Worm (Caenorhabditis elegans): ENCODE results near the gene F53H1.4.

The F53H1.4 gene

ce11 chrIV:1275910-1276309 lies 34.1 kb upstream of the F53H1.4 start:
- no peak for TF ChIP-seq tbx-11 (GFP tag; IDR thresholded peaks at IDR 0.05)
- no peak for TF ChIP-seq ets-7 (tag; optimal IDR thresholded peaks at IDR 0.05)
- TF ChIP-seq hmg-4 (GFP tag; optimal IDR thresholded peaks at IDR 0.05): no peak
- no peak for TF ChIP-seq ama-1 (optimal IDR thresholded peaks at IDR 0.05)
- no peak for TF ChIP-seq tra-4 (tag; optimal IDR thresholded peaks at IDR 0.05)
- TF ChIP-seq F13C5.2 (tag; optimal IDR thresholded peaks at IDR 0.05): no peak
- no peak for TF ChIP-seq pes-1 (GFP tag; IDR thresholded peaks at IDR 0.05)
- TF ChIP-seq tbx-37 (GFP tag; conservative IDR thresholded peaks at IDR 0.05): no peak

- no peak for TF ChIP-seq ceh-36 (tag; optimal IDR thresholded peaks at IDR 0.05)
- TF ChIP-seq sea-1 (GFP tag; conservative IDR thresholded peaks at IDR 0.05): no peak
- TF ChIP-seq ama-1 (optimal IDR thresholded peaks at IDR 0.05): no peak
- TF ChIP-seq hnd-1 (tag; optimal IDR thresholded peaks at IDR 0.05): no peak
- no peak for TF ChIP-seq scrt-1 (GFP tag; IDR thresholded peaks at IDR 0.05)
- no peak for TF ChIP-seq hmbx-1 (tag; optimal IDR thresholded peaks at IDR 0.05)
- TF ChIP-seq B0310.2 (tag; optimal IDR thresholded peaks at IDR 0.05): no peak
- no peak for TF ChIP-seq aly-1 (tag; optimal IDR thresholded peaks at IDR 0.05)
- TF ChIP-seq ceh-13 (GFP tag; optimal IDR thresholded peaks at IDR 0.05): no peak
- no peak for TF ChIP-seq pes-1 (GFP tag; IDR thresholded peaks at IDR 0.05)
- TF ChIP-seq tra-4 (tag; optimal IDR thresholded peaks at IDR 0.05): no peak
- TF ChIP-seq tbx-37 (GFP tag; conservative IDR thresholded peaks at IDR 0.05): no peak
- TF ChIP-seq hmg-4 (GFP tag; optimal IDR thresholded peaks at IDR 0.05): no peak
These were observed 32.9 kb upstream of the F53H1.4 start for ce11 chrIV:1277067-1277466.

- TF ChIP-seq ama-1 (optimal IDR thresholded peaks at IDR 0.05): no peak
- no peak for TF ChIP-seq aly-1 (tag; optimal IDR thresholded peaks at IDR 0.05)
- TF ChIP-seq flt-1 (GFP tag; IDR thresholded peaks at IDR 0.05): no peak
- TF ChIP-seq F13C5.2 (tag; optimal IDR thresholded peaks at IDR 0.05): no peak
- TF ChIP-seq hmg-4 (GFP tag; optimal IDR thresholded peaks at IDR 0.05): peak; percentile 8
These were observed 31.0 kb upstream of the F53H1.4 start for ce11 chrIV:1278945-1279344.

ce11 chrIV:1284877-1285276 lies 25.1 kb upstream of the F53H1.4 start:
- no peak for TF ChIP-seq ceh-36 (tag; optimal IDR thresholded peaks at IDR 0.05)
- TF ChIP-seq aly-1 (tag; optimal IDR thresholded peaks at IDR 0.05): no peak

- no peak for TF ChIP-seq pes-1 (GFP tag; IDR thresholded peaks at IDR 0.05)
- TF ChIP-seq ceh-13 (GFP tag; optimal IDR thresholded peaks at IDR 0.05): no peak
- no peak for TF ChIP-seq tra-4 (tag; optimal IDR thresholded peaks at IDR 0.05)
- no peak for TF ChIP-seq tbx-11 (GFP tag; IDR thresholded peaks at IDR 0.05)
- TF ChIP-seq ama-1 (optimal IDR thresholded peaks at IDR 0.05): no peak
These were observed 23.4 kb upstream of the F53H1.4 start for ce11 chrIV:1286549-1286948.

- TF ChIP-seq pes-1 (GFP tag; IDR thresholded peaks at IDR 0.05) (no peak), ceh-13 (GFP tag; optimal IDR thresholded peaks at IDR 0.05) (no peak), hnd-1 (tag; optimal IDR thresholded peaks at IDR 0.05) (no peak), ets-7 (tag; optimal IDR thresholded peaks at IDR 0.05) (no peak), ama-1 (optimal IDR thresholded peaks at IDR 0.05) (no peak), tbx-37 (GFP tag; conservative IDR thresholded peaks at IDR 0.05) (no peak), hmg-4 (GFP tag; optimal IDR thresholded peaks at IDR 0.05) (no peak), sea-1 (GFP tag; conservative IDR thresholded peaks at IDR 0.05) (no peak), B0310.2 (tag; optimal IDR thresholded peaks at IDR 0.05) (no peak), ceh-36 (tag; optimal IDR thresholded peaks at IDR 0.05) (no peak), flt-1 (GFP tag; IDR thresholded peaks at IDR 0.05) (no peak)
These were observed 20.6 kb upstream of the F53H1.4 start, which contains the start of gene plst-1 for ce11 chrIV:1289327-1289726. Gene plst-1 (plus strand): TSS chrIV:1289627.

ce11 chrIV:1298984-1299383 lies 11.0 kb upstream of the F53H1.4 start:
- no peak for TF ChIP-seq ceh-13 (GFP tag; optimal IDR thresholded peaks at IDR 0.05)
- no peak for TF ChIP-seq tbx-11 (GFP tag; IDR thresholded peaks at IDR 0.05)
- TF ChIP-seq sea-1 (GFP tag; conservative IDR thresholded peaks at IDR 0.05): no peak
- TF ChIP-seq ets-7 (tag; optimal IDR thresholded peaks at IDR 0.05): no peak
- TF ChIP-seq flt-1 (GFP tag; IDR thresholded peaks at IDR 0.05): no peak
- no peak for TF ChIP-seq F13C5.2 (tag; optimal IDR thresholded peaks at IDR 0.05)
- TF ChIP-seq ama-1 (optimal IDR thresholded peaks at IDR 0.05): no peak
- TF ChIP-seq tbx-37 (GFP tag; conservative IDR thresholded peaks at IDR 0.05): no peak
- TF ChIP-seq scrt-1 (GFP tag; IDR thresholded peaks at IDR 0.05): no peak
- no peak for TF ChIP-seq hmbx-1 (tag; optimal IDR thresholded peaks at IDR 0.05)
- no peak for TF ChIP-seq hmg-4 (GFP tag; optimal IDR thresholded peaks at IDR 0.05)
- TF ChIP-seq ceh-36 (tag; optimal IDR thresholded peaks at IDR 0.05): no peak
- TF ChIP-seq aly-1 (tag; optimal IDR thresholded peaks at IDR 0.05): no peak

- TF ChIP-seq tbx-37 (GFP tag; conservative IDR thresholded peaks at IDR 0.05) (no peak), pes-1 (GFP tag; IDR thresholded peaks at IDR 0.05) (no peak), tbx-11 (GFP tag; IDR thresholded peaks at IDR 0.05) (no peak), ama-1 (optimal IDR thresholded peaks at IDR 0.05) (no peak), ceh-13 (GFP tag; optimal IDR thresholded peaks at IDR 0.05) (no peak), hmg-4 (GFP tag; optimal IDR thresholded peaks at IDR 0.05) (no peak), tra-4 (tag; optimal IDR thresholded peaks at IDR 0.05) (no peak), ceh-36 (tag; optimal IDR thresholded peaks at IDR 0.05) (no peak), ets-7 (tag; optimal IDR thresholded peaks at IDR 0.05) (no peak), aly-1 (tag; optimal IDR thresholded peaks at IDR 0.05) (no peak), scrt-1 (GFP tag; IDR thresholded peaks at IDR 0.05) (no peak), hmbx-1 (tag; optimal IDR thresholded peaks at IDR 0.05) (no peak), flt-1 (GFP tag; IDR thresholded peaks at IDR 0.05) (no peak), B0310.2 (tag; optimal IDR thresholded peaks at IDR 0.05) (no peak), sea-1 (GFP tag; conservative IDR thresholded peaks at IDR 0.05) (no peak), hnd-1 (tag; optimal IDR thresholded peaks at IDR 0.05) (no peak), F13C5.2 (tag; optimal IDR thresholded peaks at IDR 0.05) (no peak)
These were observed 371 bp downstream of the F53H1.4 start for ce11 chrIV:1310337-1310736.
